Fruit fly (Drosophila melanogaster): ENCODE data around the gene TTLL3A.

The TTLL3A gene

DNA sequence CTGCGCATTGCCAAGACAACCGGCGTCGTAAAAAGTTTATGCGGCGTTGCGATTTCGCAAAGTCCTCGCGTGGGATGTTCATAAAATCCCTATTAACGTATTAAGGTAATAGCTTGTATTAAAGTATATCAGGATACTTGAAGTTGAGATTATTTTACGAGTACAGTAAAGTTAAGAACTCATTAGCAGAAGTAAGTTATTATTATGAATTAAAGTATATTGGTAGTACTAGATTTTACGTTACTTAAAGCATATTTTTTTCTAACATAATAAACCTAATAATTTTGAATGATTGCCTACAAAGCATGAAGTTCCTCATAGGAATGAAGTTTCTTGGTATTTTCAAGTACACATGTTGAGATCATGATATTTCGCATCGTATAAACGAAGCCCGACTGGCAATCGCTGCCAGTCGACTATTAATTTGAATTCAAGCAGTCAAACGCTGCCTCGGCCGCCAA lies 46.2 kb downstream of the TTLL3A start (continued):
- TF ChIP-seq sqz (GFP tag; optimal IDR thresholded peaks at IDR 0.05), result peak; percentile 31
- TF ChIP-seq CG7928 (GFP tag; optimal IDR thresholded peaks at IDR 0.05), result no peak
- no peak for TF ChIP-seq CG6765 (GFP tag; optimal IDR thresholded peaks at IDR 0.05)
- peak; percentile 33 for TF ChIP-seq CG3281 (GFP tag; optimal IDR thresholded peaks at IDR 0.05)
- no peak for TF ChIP-seq Dad (GFP tag; optimal IDR thresholded peaks at IDR 0.05)
- no peak for TF ChIP-seq Taf1 (GFP tag; IDR thresholded peaks at IDR 0.05)
- no peak for TF ChIP-seq CG4328 (GFP tag; optimal IDR thresholded peaks at IDR 0.05)
- TF ChIP-seq CG15514 (GFP tag; optimal IDR thresholded peaks at IDR 0.05), result no peak
- TF ChIP-seq jigr1 (GFP tag; IDR thresholded peaks at IDR 0.05), result no peak
- no peak for TF ChIP-seq seq (GFP tag; IDR thresholded peaks at IDR 0.05)
- TF ChIP-seq bcd (GFP tag; optimal IDR thresholded peaks at IDR 0.05), result peak; percentile 27
- no peak for TF ChIP-seq crol (GFP tag; IDR thresholded peaks at IDR 0.05)
- TF ChIP-seq Meics (GFP tag; optimal IDR thresholded peaks at IDR 0.05), result peak; percentile 62
- no peak for TF ChIP-seq CG7357 (GFP tag; IDR thresholded peaks at IDR 0.05)
- no peak for TF ChIP-seq CG18476 (GFP tag; optimal IDR thresholded peaks at IDR 0.05)
- TF ChIP-seq CG2202 (tag; optimal IDR thresholded peaks at IDR 0.05), result no peak
- no peak for TF ChIP-seq sr (GFP tag; IDR thresholded peaks at IDR 0.05)
- no peak for TF ChIP-seq lbe (GFP tag; optimal IDR thresholded peaks at IDR 0.05)
- TF ChIP-seq Ets65A (GFP tag), result peak; percentile 60
- no peak for TF ChIP-seq CG34224 (GFP tag; IDR thresholded peaks at IDR 0.05; ENCODE audit: partially characterized antibody)
- no peak for TF ChIP-seq sc (optimal IDR thresholded peaks at IDR 0.05)
- TF ChIP-seq sc (GFP tag; optimal IDR thresholded peaks at IDR 0.05), result peak; percentile 37
- peak; percentile 78 for TF ChIP-seq CG11504 (tag; optimal IDR thresholded peaks at IDR 0.05)
- TF ChIP-seq crc (GFP tag; optimal IDR thresholded peaks at IDR 0.05), result no peak
- TF ChIP-seq CG2120 (GFP tag; optimal IDR thresholded peaks at IDR 0.05), result peak; percentile 27
- no peak for TF ChIP-seq CG9609 (GFP tag; optimal IDR thresholded peaks at IDR 0.05)
- no peak for TF ChIP-seq gt (GFP tag; IDR thresholded peaks at IDR 0.05)
- TF ChIP-seq cato (GFP tag; optimal IDR thresholded peaks at IDR 0.05; ENCODE audit: borderline replicate concordance), result no peak
- no peak for TF ChIP-seq CG4730 (GFP tag; IDR thresholded peaks at IDR 0.05)
- no peak for TF ChIP-seq Bdp1 (GFP tag; optimal IDR thresholded peaks at IDR 0.05)
- TF ChIP-seq CG7745 (tag; optimal IDR thresholded peaks at IDR 0.05), result no peak
- TF ChIP-seq Usf (GFP tag; optimal IDR thresholded peaks at IDR 0.05), result no peak
- TF ChIP-seq CG2678 (tag; optimal IDR thresholded peaks at IDR 0.05), result peak; percentile 73
- TF ChIP-seq Deaf1 (tag; optimal IDR thresholded peaks at IDR 0.05), result peak; percentile 40
- TF ChIP-seq PHDP (tag; optimal IDR thresholded peaks at IDR 0.05), result peak; percentile 50
- no peak for TF ChIP-seq CG30431 (GFP tag; optimal IDR thresholded peaks at IDR 0.05)
- TF ChIP-seq HLH3B (GFP tag; IDR thresholded peaks at IDR 0.05), result no peak
- TF ChIP-seq Sry-β (GFP tag; optimal IDR thresholded peaks at IDR 0.05), result no peak
- peak; percentile 26 for TF ChIP-seq CG15696 (tag; optimal IDR thresholded peaks at IDR 0.05)
- no peak for TF ChIP-seq CG2199 (GFP tag; IDR thresholded peaks at IDR 0.05)
- TF ChIP-seq CG14050 (GFP tag; IDR thresholded peaks at IDR 0.05), result no peak
- no peak for TF ChIP-seq CG14441 (GFP tag; IDR thresholded peaks at IDR 0.05)
- no peak for TF ChIP-seq CG5245 (GFP tag; optimal IDR thresholded peaks at IDR 0.05)
- peak in 1 of 2 experiments; percentile 22 for TF ChIP-seq Hr78 (GFP tag; optimal IDR thresholded peaks at IDR 0.05)
- TF ChIP-seq GATAe (GFP tag; conservative IDR thresholded peaks at IDR 0.05), result no peak
- no peak for TF ChIP-seq exex (tag; optimal IDR thresholded peaks at IDR 0.05)
- TF ChIP-seq CG6813 (GFP tag; optimal IDR thresholded peaks at IDR 0.05), result no peak
- TF ChIP-seq dpn (GFP tag; optimal IDR thresholded peaks at IDR 0.05), result peak in 1 of 2 experiments; percentile 13
- TF ChIP-seq ranshi (GFP tag; IDR thresholded peaks at IDR 0.05), result no peak
- peak; percentile 72 for TF ChIP-seq D19A (tag; optimal IDR thresholded peaks at IDR 0.05)
- TF ChIP-seq slp2 (GFP tag; optimal IDR thresholded peaks at IDR 0.05), result no peak
- TF ChIP-seq CG15073 (GFP tag; optimal IDR thresholded peaks at IDR 0.05), result no peak
